Fruit fly (Drosophila melanogaster) whole organism, embryonic: ENCODE results near the gene CG32483.

ENCODE experiments used
- Ada2b ChIP-seq: fragments of 200-800 bp; sonication (Bioruptor generic); IDR thresholded peaks from 2 replicates; pipeline ENCODE4 v1.3.6; 2022; ENCODE audit warnings: missing biosample characterization, missing genetic modification characterization
- CG10147 ChIP-seq: fragments of 200-800 bp; sonication (Bioruptor generic); optimal IDR thresholded peaks from 2 replicates; lab custom pipeline; 2019; ENCODE audit warnings: missing biosample characterization, mild to moderate bottlenecking, missing genetic modification characterization, moderate library complexity
- CG10543 ChIP-seq: fragments of 200-800 bp; sonication (Bioruptor generic); optimal IDR thresholded peaks from 3 replicates; lab custom pipeline; 2017; ENCODE audit warnings: missing biosample characterization, mild to moderate bottlenecking, missing genetic modification characterization, moderate library complexity
- CG11085 ChIP-seq: fragments of 200-800 bp; sonication (Bioruptor generic); IDR thresholded peaks from 2 replicates; pipeline ENCODE4 v1.3.6; 2022; ENCODE audit warnings: missing biosample characterization, missing genetic modification characterization
- CG11456 ChIP-seq: fragments of 200-800 bp; sonication (Bioruptor generic); IDR thresholded peaks from 3 replicates; pipeline ENCODE4 v1.3.6; 2022; ENCODE audit warnings: missing biosample characterization, missing genetic modification characterization
- CG13894 ChIP-seq: fragments of 200-800 bp; sonication (Bioruptor generic); optimal IDR thresholded peaks from 3 replicates; lab custom pipeline; 2018; ENCODE audit warnings: missing biosample characterization, mild to moderate bottlenecking, missing genetic modification characterization, moderate library complexity
- CG15011 ChIP-seq: fragments of 200-800 bp; sonication (Bioruptor generic); optimal IDR thresholded peaks from 3 replicates; lab custom pipeline; 2018; ENCODE audit warnings: missing biosample characterization, mild to moderate bottlenecking, missing genetic modification characterization
- CG1602 ChIP-seq: fragments of 200-800 bp; sonication (Bioruptor generic); optimal IDR thresholded peaks from 3 replicates; lab custom pipeline; 2016; ENCODE audit warnings: missing biosample characterization, missing genetic modification characterization
- CG16863 ChIP-seq: fragments of 200-800 bp; sonication (Bioruptor generic); optimal IDR thresholded peaks from 3 replicates; lab custom pipeline; 2016; ENCODE audit warnings: missing biosample characterization, missing genetic modification characterization
- CG2712 ChIP-seq: fragments of 200-800 bp; optimal IDR thresholded peaks from 3 replicates; lab custom pipeline; 2019; ENCODE audit warnings: missing biosample characterization, mild to moderate bottlenecking, missing genetic modification characterization, moderate library complexity
- CG2875 ChIP-seq: fragments of 200-800 bp; sonication (Bioruptor generic); optimal IDR thresholded peaks from 2 replicates; lab custom pipeline; 2017; ENCODE audit warnings: missing biosample characterization, mild to moderate bottlenecking, missing genetic modification characterization, missing genetic modification reagents
- CG31441 ChIP-seq: fragments of 200-800 bp; sonication (Bioruptor generic); IDR thresholded peaks from 2 replicates; pipeline ENCODE4 v1.3.6; 2022; ENCODE audit warnings: missing biosample characterization, missing genetic modification characterization
- CG32532 ChIP-seq: fragments of 200-800 bp; sonication (Bioruptor generic); IDR thresholded peaks from 2 replicates; pipeline ENCODE4 v1.3.6; 2022; ENCODE audit warnings: missing biosample characterization, missing genetic modification characterization
- CG34422 ChIP-seq: fragments of 200-800 bp; sonication (Bioruptor generic); IDR thresholded peaks from 3 replicates; pipeline ENCODE4 v1.3.6; 2022; ENCODE audit warnings: missing biosample characterization, missing genetic modification characterization
- CG42726 ChIP-seq: fragments of 200-800 bp; sonication (Bioruptor generic); IDR thresholded peaks from 2 replicates; pipeline ENCODE4 v1.3.6; 2022; ENCODE audit warnings: missing biosample characterization, missing genetic modification characterization; ENCODE audit not compliant: partially characterized antibody
- CG6254 ChIP-seq: fragments of 200-800 bp; sonication (Bioruptor generic); optimal IDR thresholded peaks from 3 replicates; lab custom pipeline; 2017; ENCODE audit warnings: mild to moderate bottlenecking, missing biosample characterization, missing genetic modification reagents, missing genetic modification characterization
- CG7556 ChIP-seq: fragments of 200-800 bp; sonication (Bioruptor generic); optimal IDR thresholded peaks from 2 replicates; lab custom pipeline; 2017; ENCODE audit warnings: missing biosample characterization, mild to moderate bottlenecking, missing genetic modification characterization
- CG9876 ChIP-seq: fragments of 200-800 bp; sonication (Bioruptor generic); optimal IDR thresholded peaks from 2 replicates; lab custom pipeline; 2016; ENCODE audit warnings: missing biosample characterization, missing genetic modification characterization
- CHES-1-like ChIP-seq: fragments of 200-800 bp; sonication (Bioruptor generic); optimal IDR thresholded peaks from 2 replicates; lab custom pipeline; 2016; ENCODE audit warnings: missing biosample characterization, missing genetic modification characterization
- D19A ChIP-seq: fragments of 200-800 bp; optimal IDR thresholded peaks from 3 replicates; lab custom pipeline; 2019; ENCODE audit warnings: missing biosample characterization, mild to moderate bottlenecking, missing genetic modification characterization, moderate library complexity
- Dfd ChIP-seq, 2 experiments: fragments of >200 bp; optimal IDR thresholded peaks; 2 replicates each; lab custom pipeline; 2017; ENCODE audit warnings: missing biosample characterization in 2 of 2, missing genetic modification characterization in 2 of 2
- Dp ChIP-seq: fragments of 200-800 bp; sonication (Bioruptor generic); optimal IDR thresholded peaks from 2 replicates; lab custom pipeline; 2018; ENCODE audit warnings: missing biosample characterization, mild to moderate bottlenecking, missing genetic modification characterization, moderate library complexity
- Fer1 ChIP-seq: fragments of 200-800 bp; sonication (Bioruptor generic); optimal IDR thresholded peaks from 2 replicates; lab custom pipeline; 2017; ENCODE audit warnings: missing biosample characterization, mild to moderate bottlenecking, missing genetic modification characterization
- Hand ChIP-seq: fragments of 200-800 bp; sonication (Bioruptor generic); optimal IDR thresholded peaks from 2 replicates; lab custom pipeline; 2017; ENCODE audit warnings: mild to moderate bottlenecking, missing biosample characterization, missing genetic modification reagents, missing genetic modification characterization
- Hr3 ChIP-seq: fragments of 200-800 bp; sonication (Bioruptor generic); optimal IDR thresholded peaks from 3 replicates; lab custom pipeline; 2016; ENCODE audit warnings: missing biosample characterization, missing genetic modification characterization
- Hr78 ChIP-seq, 2 experiments: fragments of 200-800 bp in 1 of 2; fragments of >200 bp in 1 of 2; sonication (Bioruptor generic) in 1 of 2; optimal IDR thresholded peaks; 2 replicates each; lab custom pipeline; 2017 to 2019; ENCODE audit warnings: missing biosample characterization in 2 of 2, missing genetic modification characterization in 2 of 2, mild to moderate bottlenecking in 1 of 2, moderate library complexity in 1 of 2
- Scr ChIP-seq: fragments of 200-800 bp; sonication (Bioruptor generic); IDR thresholded peaks from 2 replicates; pipeline ENCODE4 v1.3.6; 2022; ENCODE audit warnings: missing biosample characterization, missing genetic modification characterization; ENCODE audit not compliant: partially characterized antibody
- Sry-δ ChIP-seq: fragments of 200-800 bp; sonication (Bioruptor generic); optimal IDR thresholded peaks from 2 replicates; lab custom pipeline; 2016; ENCODE audit warnings: missing biosample characterization, missing genetic modification characterization
- TFAM ChIP-seq: fragments of 200-800 bp; sonication (Bioruptor generic); optimal IDR thresholded peaks from 2 replicates; lab custom pipeline; 2017; ENCODE audit warnings: missing biosample characterization, missing genetic modification characterization, inconsistent platforms
- Xrp1 ChIP-seq: fragments of 200-800 bp; sonication (Bioruptor generic); IDR thresholded peaks from 2 replicates; pipeline ENCODE4 v1.3.6; 2022; ENCODE audit warnings: missing biosample characterization, missing genetic modification characterization
- abd-A ChIP-seq: fragments of 200-800 bp; sonication (Bioruptor generic); optimal IDR thresholded peaks from 3 replicates; lab custom pipeline; 2019; ENCODE audit warnings: missing biosample characterization, mild to moderate bottlenecking, missing genetic modification characterization, moderate library complexity
- ato ChIP-seq: fragments of 200-800 bp; sonication (Bioruptor generic); IDR thresholded peaks from 2 replicates; pipeline ENCODE4 v1.3.6; 2022; ENCODE audit warnings: missing biosample characterization, missing genetic modification characterization; ENCODE audit not compliant: partially characterized antibody
- br ChIP-seq: fragments of >200 bp; optimal IDR thresholded peaks from 2 replicates; lab custom pipeline; 2017
- bsh ChIP-seq, 2 experiments: fragments of 200-800 bp; sonication (Bioruptor generic); optimal IDR thresholded peaks; 2 replicates each; lab custom pipeline; 2017 to 2018; ENCODE audit warnings: mild to moderate bottlenecking in 2 of 2, missing biosample characterization in 2 of 2, missing genetic modification characterization in 2 of 2, moderate library complexity in 1 of 2
- cad ChIP-seq: fragments of >200 bp; optimal IDR thresholded peaks from 2 replicates; lab custom pipeline; 2017; ENCODE audit warnings: missing biosample characterization, missing genetic modification characterization
- cg ChIP-seq: fragments of 200-800 bp; sonication (Bioruptor generic); optimal IDR thresholded peaks from 3 replicates; lab custom pipeline; 2019; ENCODE audit warnings: missing biosample characterization, mild to moderate bottlenecking, missing genetic modification characterization, moderate library complexity
- disco-r ChIP-seq: fragments of 200-800 bp; sonication (Bioruptor generic); optimal IDR thresholded peaks from 2 replicates; lab custom pipeline; 2016; ENCODE audit warnings: missing biosample characterization, missing genetic modification characterization
- fd64A ChIP-seq: fragments of 200-800 bp; sonication (Bioruptor generic); optimal IDR thresholded peaks from 3 replicates; lab custom pipeline; 2018; ENCODE audit warnings: missing biosample characterization, mild to moderate bottlenecking, missing genetic modification characterization
- gro ChIP-seq: fragments of 200-800 bp; sonication (Bioruptor generic); optimal IDR thresholded peaks from 2 replicates; lab custom pipeline; 2016; ENCODE audit warnings: missing biosample characterization, missing genetic modification characterization
- ham ChIP-seq: fragments of 200-800 bp; sonication (Bioruptor generic); IDR thresholded peaks from 2 replicates; pipeline ENCODE4 v1.3.6; 2022; ENCODE audit warnings: missing biosample characterization, missing genetic modification characterization
- kah ChIP-seq: fragments of 200-800 bp; sonication (Bioruptor generic); optimal IDR thresholded peaks from 2 replicates; lab custom pipeline; 2018; ENCODE audit warnings: missing biosample characterization, mild to moderate bottlenecking, missing genetic modification characterization
- lilli ChIP-seq: fragments of 200-800 bp; sonication (Bioruptor generic); optimal IDR thresholded peaks from 3 replicates; lab custom pipeline; 2016; ENCODE audit warnings: missing biosample characterization, missing genetic modification characterization
- otp ChIP-seq: fragments of 200-800 bp; sonication (Bioruptor generic); IDR thresholded peaks from 3 replicates; pipeline ENCODE4, ENCODE4 v1.3.6; 2022; ENCODE audit warnings: missing biosample characterization, missing genetic modification characterization
- p53 ChIP-seq: fragments of 200-800 bp; sonication (Bioruptor generic); optimal IDR thresholded peaks from 2 replicates; lab custom pipeline; 2016; ENCODE audit warnings: missing biosample characterization, missing genetic modification characterization
- pan ChIP-seq, 4 experiments: fragments of >200 bp in 3 of 4; fragments of 200-800 bp in 1 of 4; sonication (Bioruptor generic) in 1 of 4; optimal IDR thresholded peaks in 3 of 4; IDR thresholded peaks in 1 of 4; 2 replicates each; pipeline versions ENCODE4 v1.3.6 to Lab custom; 2017 to 2022; ENCODE audit warnings: missing biosample characterization in 2 of 4, missing genetic modification characterization in 2 of 4, mixed read lengths in 1 of 4
- row ChIP-seq: fragments of 200-800 bp; sonication (Bioruptor generic); IDR thresholded peaks from 3 replicates; pipeline ENCODE4 v1.3.6; 2022; ENCODE audit warnings: missing biosample characterization, missing genetic modification characterization
- salm ChIP-seq: fragments of 200-800 bp; sonication (Bioruptor generic); optimal IDR thresholded peaks from 2 replicates; lab custom pipeline; 2018; ENCODE audit warnings: missing biosample characterization, mild to moderate bottlenecking, missing genetic modification characterization
- slou ChIP-seq: fragments of 200-800 bp; sonication (Bioruptor generic); optimal IDR thresholded peaks from 3 replicates; lab custom pipeline; 2016; ENCODE audit warnings: missing biosample characterization, missing genetic modification characterization
- stc ChIP-seq: fragments of 200-800 bp; sonication (Bioruptor generic); IDR thresholded peaks from 2 replicates; pipeline ENCODE4 v1.3.6; 2022; ENCODE audit warnings: missing biosample characterization, missing genetic modification characterization
- yki ChIP-seq: fragments of >200 bp; optimal IDR thresholded peaks from 3 replicates; lab custom pipeline; 2018

Gene CG32483

DNA sequence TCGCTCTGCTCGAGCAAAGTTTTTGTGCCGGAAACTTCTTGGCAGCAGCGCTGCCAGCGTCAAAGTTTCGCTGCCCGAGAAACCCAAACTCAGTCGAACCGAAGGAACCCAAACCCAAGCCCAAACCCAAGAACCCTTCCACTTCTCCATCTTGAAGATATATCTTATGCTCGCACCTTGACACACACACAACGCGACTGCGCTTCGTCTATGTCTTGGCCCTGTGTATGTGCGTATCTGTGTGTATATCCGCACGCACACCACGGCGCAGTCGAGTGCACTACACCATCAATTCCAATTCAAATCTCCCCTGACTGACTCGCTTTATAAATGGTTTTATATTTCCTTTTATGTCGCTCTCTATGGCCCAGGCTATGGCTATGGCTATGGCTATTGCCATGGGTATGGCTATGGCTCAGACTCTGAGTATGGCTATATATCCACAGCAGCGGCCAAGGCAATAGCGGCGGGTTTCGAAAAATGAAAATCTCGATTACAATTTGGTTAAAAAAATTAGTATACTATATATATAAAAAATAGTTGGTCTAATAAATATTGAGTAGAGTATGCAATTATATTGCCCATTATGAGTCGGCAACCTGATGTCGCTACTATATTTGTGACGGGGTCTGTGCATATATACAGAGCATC, 6.6 kb upstream of the CG32483 start (continued):
- TF ChIP-seq TFAM (GFP tag; lab: Kevin White, UChicago): peak; percentile 82
- peak; percentile 74 for TF ChIP-seq slou (GFP tag; lab: Kevin White, UChicago)
- peak; percentile 95 for TF ChIP-seq row (GFP tag; lab: Robert Waterston, UW)
- TF ChIP-seq p53 (GFP tag; lab: Kevin White, UChicago): no peak
- TF ChIP-seq Scr (GFP tag; lab: Robert Waterston, UW): no peak
- no peak for TF ChIP-seq pan (optimal IDR thresholded peaks at IDR 0.05; lab: Kevin White, UChicago)
- TF ChIP-seq pan (GFP tag; optimal IDR thresholded peaks at IDR 0.05 in 1 of 2, IDR thresholded peaks at IDR 0.05 in 1 of 2): peak in 1 of 2 experiments; percentile 96
- peak; percentile 15 for TF ChIP-seq CG9876 (GFP tag; lab: Kevin White, UChicago)
- peak; percentile 84 for TF ChIP-seq cg
- peak in 1 of 2 experiments; percentile 89 for TF ChIP-seq Hr78 (GFP tag; optimal IDR thresholded peaks at IDR 0.05; lab: Kevin White, UChicago)
- TF ChIP-seq yki (lab: Kevin White, UChicago): no peak
- peak; percentile 93 for TF ChIP-seq Hr3
- peak; percentile 17 for TF ChIP-seq Sry-δ (GFP tag; lab: Kevin White, UChicago)
- TF ChIP-seq CG31441: peak; percentile 99
- TF ChIP-seq CG32532: peak; percentile 97
- peak; percentile 93 for TF ChIP-seq CG15011
- TF ChIP-seq cad (GFP tag; lab: Kevin White, UChicago): no peak
- peak; percentile 99 for TF ChIP-seq Xrp1 (GFP tag; lab: Robert Waterston, UW)
- TF ChIP-seq CG42726: no peak
- TF ChIP-seq CG10147: peak; percentile 94
- peak; percentile 95 for TF ChIP-seq otp (GFP tag; lab: Robert Waterston, UW)
- peak; percentile 89 for TF ChIP-seq fd64A (GFP tag; lab: Kevin White, UChicago)
- TF ChIP-seq CG6254 (GFP tag; lab: Kevin White, UChicago): peak; percentile 96
- peak; percentile 65 for TF ChIP-seq CG16863 (GFP tag; lab: Kevin White, UChicago)
- TF ChIP-seq CHES-1-like (GFP tag; lab: Kevin White, UChicago): peak; percentile 35
- TF ChIP-seq CG2875 (GFP tag; lab: Kevin White, UChicago): peak; percentile 97
- TF ChIP-seq CG13894 (tag; lab: Kevin White, UChicago): peak; percentile 100
- TF ChIP-seq br (lab: Kevin White, UChicago): no peak
- TF ChIP-seq ham (GFP tag; lab: Robert Waterston, UW): peak; percentile 79
- TF ChIP-seq stc: peak; percentile 93
- no peak for TF ChIP-seq ato (GFP tag; lab: Robert Waterston, UW)
- peak; percentile 97 for TF ChIP-seq Ada2b
- TF ChIP-seq Dp (GFP tag; lab: Kevin White, UChicago): peak; percentile 12
- TF ChIP-seq Dfd (GFP tag; optimal IDR thresholded peaks at IDR 0.05; lab: Kevin White, UChicago): no peak
- peak; percentile 84 for TF ChIP-seq lilli (GFP tag; lab: Kevin White, UChicago)
- TF ChIP-seq CG11085 (GFP tag; lab: Robert Waterston, UW): peak; percentile 85
- peak; percentile 93 for TF ChIP-seq Hand (GFP tag; lab: Kevin White, UChicago)
- TF ChIP-seq CG2712 (tag; lab: Kevin White, UChicago): peak; percentile 98
- TF ChIP-seq kah: peak; percentile 92
- peak; percentile 96 to 97 for TF ChIP-seq bsh (GFP tag; optimal IDR thresholded peaks at IDR 0.05; lab: Kevin White, UChicago)
- peak; percentile 43 for TF ChIP-seq gro
- TF ChIP-seq D19A (tag; lab: Kevin White, UChicago): peak; percentile 94
- TF ChIP-seq salm: peak; percentile 95
- TF ChIP-seq CG1602: peak; percentile 90
- TF ChIP-seq disco-r (GFP tag; lab: Kevin White, UChicago): no peak
- peak; percentile 94 for TF ChIP-seq CG11456 (GFP tag; lab: Robert Waterston, UW)
- TF ChIP-seq CG10543 (GFP tag; lab: Kevin White, UChicago): peak; percentile 62
- TF ChIP-seq CG34422 (GFP tag; lab: Robert Waterston, UW): peak; percentile 94
- TF ChIP-seq CG7556 (GFP tag; lab: Kevin White, UChicago): peak; percentile 96
- peak; percentile 72 for TF ChIP-seq abd-A (tag; lab: Kevin White, UChicago)
- TF ChIP-seq Fer1: peak; percentile 97
